Fruit fly (Drosophila melanogaster) whole organism, embryonic: ENCODE data around the gene Kmn2.

Source experiments
- Adf1 ChIP-seq: fragments of 200-800 bp; sonication (Bioruptor generic); IDR thresholded peaks from 2 replicates; pipeline ENCODE4 v1.3.6; 2022; ENCODE audit warnings: missing biosample characterization, missing genetic modification characterization
- Bgb ChIP-seq: fragments of 200-800 bp; sonication (Bioruptor generic); IDR thresholded peaks from 2 replicates; pipeline ENCODE4 v1.3.6; 2022; ENCODE audit warnings: missing biosample characterization, missing genetic modification characterization; ENCODE audit not compliant: partially characterized antibody
- CG10366 ChIP-seq: fragments of 200-800 bp; sonication (Bioruptor generic); IDR thresholded peaks from 2 replicates; pipeline ENCODE4 v1.3.6; 2022; ENCODE audit warnings: missing biosample characterization, missing genetic modification characterization
- CG10431 ChIP-seq: fragments of 200-800 bp; sonication (Bioruptor generic); optimal IDR thresholded peaks from 3 replicates; lab custom pipeline; 2018; ENCODE audit warnings: missing biosample characterization, mild to moderate bottlenecking, missing genetic modification characterization
- CG11247 ChIP-seq: fragments of 200-800 bp; sonication (Bioruptor generic); IDR thresholded peaks from 2 replicates; pipeline ENCODE4 v1.3.6; 2022; ENCODE audit warnings: missing biosample characterization, missing genetic modification characterization
- CG11696 ChIP-seq: fragments of 200-800 bp; sonication (Bioruptor generic); IDR thresholded peaks from 2 replicates; pipeline ENCODE4 v1.3.6; 2022; ENCODE audit warnings: missing biosample characterization, missing genetic modification characterization
- CG15514 ChIP-seq: fragments of 200-800 bp; sonication (Bioruptor generic); optimal IDR thresholded peaks from 3 replicates; lab custom pipeline; 2017; ENCODE audit warnings: missing biosample characterization, missing genetic modification characterization, mild to moderate bottlenecking, moderate library complexity, missing genetic modification reagents
- CG1647 ChIP-seq: fragments of 200-800 bp; sonication (Bioruptor generic); optimal IDR thresholded peaks from 3 replicates; lab custom pipeline; 2016; ENCODE audit warnings: missing biosample characterization, missing genetic modification characterization
- CG17385 ChIP-seq: fragments of 200-800 bp; sonication (Bioruptor generic); optimal IDR thresholded peaks from 3 replicates; lab custom pipeline; 2018; ENCODE audit warnings: missing biosample characterization, mild to moderate bottlenecking, missing genetic modification characterization
- CG18011 ChIP-seq: fragments of 200-800 bp; sonication (Bioruptor generic); optimal IDR thresholded peaks from 2 replicates; lab custom pipeline; 2017; ENCODE audit warnings: missing biosample characterization, missing genetic modification characterization, mild to moderate bottlenecking, moderate library complexity, missing genotype
- CG2116 ChIP-seq: fragments of 200-800 bp; sonication (Bioruptor generic); optimal IDR thresholded peaks from 3 replicates; lab custom pipeline; 2018; ENCODE audit warnings: missing biosample characterization, mild to moderate bottlenecking, missing genetic modification characterization
- CG30020 ChIP-seq: fragments of 200-800 bp; optimal IDR thresholded peaks from 2 replicates; lab custom pipeline; 2019; ENCODE audit warnings: missing biosample characterization, mild to moderate bottlenecking, missing genetic modification characterization, moderate library complexity
- CG3065 ChIP-seq: fragments of 200-800 bp; sonication (Bioruptor generic); optimal IDR thresholded peaks from 2 replicates; lab custom pipeline; 2016; ENCODE audit warnings: missing biosample characterization, missing genetic modification characterization
- CG32532 ChIP-seq: fragments of 200-800 bp; sonication (Bioruptor generic); IDR thresholded peaks from 2 replicates; pipeline ENCODE4 v1.3.6; 2022; ENCODE audit warnings: missing biosample characterization, missing genetic modification characterization
- CG3407 ChIP-seq: fragments of 200-800 bp; sonication (Bioruptor generic); optimal IDR thresholded peaks from 2 replicates; lab custom pipeline; 2018; ENCODE audit warnings: missing biosample characterization, mild to moderate bottlenecking, missing genetic modification characterization
- CG4360 ChIP-seq: fragments of 200-800 bp; sonication (Bioruptor generic); IDR thresholded peaks from 2 replicates; pipeline ENCODE4 v1.3.6; 2022; ENCODE audit warnings: missing biosample characterization, missing genetic modification characterization
- CG6254 ChIP-seq: fragments of 200-800 bp; sonication (Bioruptor generic); optimal IDR thresholded peaks from 3 replicates; lab custom pipeline; 2017; ENCODE audit warnings: mild to moderate bottlenecking, missing biosample characterization, missing genetic modification reagents, missing genetic modification characterization
- CG6765 ChIP-seq: fragments of 200-800 bp; sonication (Bioruptor generic); optimal IDR thresholded peaks from 3 replicates; lab custom pipeline; 2017; ENCODE audit warnings: missing biosample characterization, mild to moderate bottlenecking, missing genetic modification characterization
- CG7556 ChIP-seq: fragments of 200-800 bp; sonication (Bioruptor generic); optimal IDR thresholded peaks from 2 replicates; lab custom pipeline; 2017; ENCODE audit warnings: missing biosample characterization, mild to moderate bottlenecking, missing genetic modification characterization
- CG7963 ChIP-seq: fragments of 200-800 bp; sonication (Bioruptor generic); IDR thresholded peaks from 3 replicates; pipeline ENCODE4 v1.3.6; 2022; ENCODE audit warnings: missing biosample characterization, missing genetic modification characterization; ENCODE audit not compliant: partially characterized antibody
- Chrac-16 ChIP-seq: fragments of 200-800 bp; sonication (Bioruptor generic); optimal IDR thresholded peaks from 3 replicates; lab custom pipeline; 2016; ENCODE audit warnings: missing biosample characterization, missing genetic modification characterization
- D ChIP-seq, 2 experiments: fragments of 200-800 bp in 1 of 2; fragments of >200 bp in 1 of 2; sonication (Bioruptor generic) in 1 of 2; optimal IDR thresholded peaks; 2 replicates in 1 of 2; 3 replicates in 1 of 2; lab custom pipeline; 2017; ENCODE audit warnings: mild to moderate bottlenecking in 1 of 2, missing biosample characterization in 1 of 2, missing genetic modification characterization in 1 of 2, missing genetic modification reagents in 1 of 2
- Dip2 ChIP-seq: fragments of 200-800 bp; sonication (Bioruptor generic); IDR thresholded peaks from 2 replicates; pipeline ENCODE4 v1.3.6; 2022; ENCODE audit warnings: missing biosample characterization, missing genetic modification characterization
- Dip3 ChIP-seq: fragments of 200-800 bp; sonication (Bioruptor generic); optimal IDR thresholded peaks from 3 replicates; lab custom pipeline; 2016; ENCODE audit warnings: missing biosample characterization, missing genetic modification characterization
- Doc3 ChIP-seq: fragments of 200-800 bp; sonication (Bioruptor generic); IDR thresholded peaks from 3 replicates; pipeline ENCODE4 v1.3.6; 2022; ENCODE audit warnings: missing biosample characterization, missing genetic modification characterization; ENCODE audit not compliant: partially characterized antibody
- Hand ChIP-seq: fragments of 200-800 bp; sonication (Bioruptor generic); optimal IDR thresholded peaks from 2 replicates; lab custom pipeline; 2017; ENCODE audit warnings: mild to moderate bottlenecking, missing biosample characterization, missing genetic modification reagents, missing genetic modification characterization
- Hr3 ChIP-seq: fragments of 200-800 bp; sonication (Bioruptor generic); optimal IDR thresholded peaks from 3 replicates; lab custom pipeline; 2016; ENCODE audit warnings: missing biosample characterization, missing genetic modification characterization
- Mes4 ChIP-seq: fragments of 200-800 bp; sonication (Bioruptor generic); optimal IDR thresholded peaks from 2 replicates; lab custom pipeline; 2016; ENCODE audit warnings: missing biosample characterization, missing genetic modification characterization
- Neu2 ChIP-seq: fragments of 200-800 bp; sonication (Bioruptor generic); optimal IDR thresholded peaks from 3 replicates; lab custom pipeline; 2016; ENCODE audit warnings: missing biosample characterization, missing genetic modification characterization, borderline replicate concordance
- Ptx1 ChIP-seq: fragments of 200-800 bp; sonication (Bioruptor generic); IDR thresholded peaks from 2 replicates; pipeline ENCODE4 v1.3.6; 2022; ENCODE audit warnings: missing biosample characterization, missing genetic modification characterization
- Rfx ChIP-seq: fragments of 200-800 bp; sonication (Bioruptor generic); IDR thresholded peaks from 2 replicates; pipeline ENCODE4 v1.3.6; 2022; ENCODE audit warnings: missing biosample characterization, missing genetic modification characterization
- chinmo ChIP-seq: fragments of 200-800 bp; sonication (Bioruptor generic); IDR thresholded peaks from 4 replicates; pipeline ENCODE4 v1.3.6; 2022; ENCODE audit warnings: missing biosample characterization, missing genetic modification characterization; ENCODE audit not compliant: partially characterized antibody
- croc ChIP-seq: fragments of 200-800 bp; sonication (Bioruptor generic); conservative IDR thresholded peaks from 3 replicates; pipeline ENCODE4 v1.3.6; 2022; ENCODE audit warnings: missing biosample characterization, missing genetic modification characterization
- dan ChIP-seq: fragments of 200-800 bp; sonication (Bioruptor generic); IDR thresholded peaks from 2 replicates; pipeline ENCODE4 v1.3.6; 2022; ENCODE audit warnings: missing biosample characterization, missing genetic modification characterization
- dmrt99B ChIP-seq: fragments of 200-800 bp; sonication (Bioruptor generic); optimal IDR thresholded peaks from 2 replicates; lab custom pipeline; 2018; ENCODE audit warnings: missing biosample characterization, mild to moderate bottlenecking, missing genetic modification characterization, moderate library complexity
- esg ChIP-seq: fragments of 200-800 bp; sonication (Bioruptor generic); conservative IDR thresholded peaks from 2 replicates; pipeline ENCODE4 v1.3.6; 2022; ENCODE audit warnings: missing biosample characterization, missing genetic modification characterization
- fd64A ChIP-seq: fragments of 200-800 bp; sonication (Bioruptor generic); optimal IDR thresholded peaks from 3 replicates; lab custom pipeline; 2018; ENCODE audit warnings: missing biosample characterization, mild to moderate bottlenecking, missing genetic modification characterization
- fu2 ChIP-seq: fragments of 200-800 bp; sonication (Bioruptor generic); optimal IDR thresholded peaks from 2 replicates; lab custom pipeline; 2016; ENCODE audit warnings: missing biosample characterization, missing genetic modification characterization
- gro ChIP-seq: fragments of 200-800 bp; sonication (Bioruptor generic); optimal IDR thresholded peaks from 2 replicates; lab custom pipeline; 2016; ENCODE audit warnings: missing biosample characterization, missing genetic modification characterization
- hkb ChIP-seq, 2 experiments: fragments of 200-800 bp in 1 of 2; fragments of >200 bp in 1 of 2; sonication (Bioruptor generic) in 1 of 2; IDR thresholded peaks in 1 of 2; optimal IDR thresholded peaks in 1 of 2; 2 replicates each; pipeline versions ENCODE4 v1.3.6 to Lab custom; 2017 to 2022; ENCODE audit warnings: missing biosample characterization in 1 of 2, missing genetic modification characterization in 1 of 2
- pb ChIP-seq: fragments of 200-800 bp; sonication (Bioruptor generic); optimal IDR thresholded peaks from 3 replicates; lab custom pipeline; 2016; ENCODE audit warnings: missing biosample characterization, missing genetic modification characterization
- pros ChIP-seq: fragments of 200-800 bp; sonication (Bioruptor generic); optimal IDR thresholded peaks from 3 replicates; lab custom pipeline; 2019; ENCODE audit warnings: missing biosample characterization, mild to moderate bottlenecking, missing genetic modification characterization, moderate library complexity
- seq ChIP-seq: fragments of 200-800 bp; sonication (Bioruptor generic); IDR thresholded peaks from 2 replicates; pipeline ENCODE4 v1.3.6; 2022; ENCODE audit warnings: missing biosample characterization, missing genetic modification characterization
- slou ChIP-seq: fragments of 200-800 bp; sonication (Bioruptor generic); optimal IDR thresholded peaks from 3 replicates; lab custom pipeline; 2016; ENCODE audit warnings: missing biosample characterization, missing genetic modification characterization
- tap ChIP-seq: fragments of 200-800 bp; optimal IDR thresholded peaks from 3 replicates; lab custom pipeline; 2019; ENCODE audit warnings: missing biosample characterization, mild to moderate bottlenecking, missing genetic modification characterization, moderate library complexity
- tna ChIP-seq: fragments of 200-800 bp; sonication (Bioruptor generic); IDR thresholded peaks from 2 replicates; pipeline ENCODE4 v1.3.6; 2022; ENCODE audit warnings: missing biosample characterization, missing genetic modification characterization; ENCODE audit not compliant: partially characterized antibody
- tx ChIP-seq: fragments of 200-800 bp; sonication (Bioruptor generic); optimal IDR thresholded peaks from 2 replicates; lab custom pipeline; 2016; ENCODE audit warnings: missing biosample characterization, missing genetic modification characterization
- z ChIP-seq: fragments of 200-800 bp; sonication (Bioruptor generic); IDR thresholded peaks from 3 replicates; pipeline ENCODE4 v1.3.6; 2022; ENCODE audit warnings: missing biosample characterization, missing genetic modification characterization

Kmn2 gene

DNA sequence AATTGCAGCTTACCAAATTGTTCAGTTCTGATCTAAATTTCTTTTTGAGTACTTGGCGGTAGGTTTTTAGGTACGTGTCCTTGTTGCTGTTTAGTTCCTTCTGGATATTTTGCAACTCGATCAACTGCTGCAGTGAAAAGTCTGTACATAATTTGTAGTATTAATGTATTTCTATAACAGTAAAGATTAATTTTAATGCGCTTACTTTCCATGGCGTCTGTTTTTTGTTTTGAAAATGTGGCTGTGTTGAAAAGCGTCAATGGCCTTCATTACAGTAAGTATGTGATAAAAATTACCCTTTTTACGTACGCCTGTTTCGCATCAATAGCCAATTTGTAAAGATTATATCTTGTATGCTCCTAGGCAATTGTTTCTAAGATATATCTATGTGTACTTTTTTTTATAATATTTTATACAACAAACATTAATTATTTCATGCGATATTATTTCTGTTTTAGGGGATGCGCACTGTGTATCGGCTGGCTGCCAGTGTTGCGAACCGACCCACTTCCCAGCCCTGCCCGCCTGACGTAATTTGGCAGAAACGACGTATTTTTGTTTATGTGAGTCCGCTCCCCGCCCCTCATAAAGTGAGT is at the start of gene Kmn2, which contains the start of gene CG2698 (continued):
- TF ChIP-seq slou, result peak; percentile 87
- TF ChIP-seq CG7556 (GFP tag; lab: Kevin White, UChicago), result peak; percentile 94
- peak; percentile 72 for TF ChIP-seq hkb (optimal IDR thresholded peaks at IDR 0.05; lab: Kevin White, UChicago)
- TF ChIP-seq hkb (GFP tag; IDR thresholded peaks at IDR 0.05; lab: Robert Waterston, UW), result peak; percentile 97
- peak; percentile 93 for TF ChIP-seq dan (GFP tag; lab: Robert Waterston, UW)
- peak; percentile 83 for TF ChIP-seq CG4360 (GFP tag; lab: Robert Waterston, UW)
- TF ChIP-seq D (optimal IDR thresholded peaks at IDR 0.05; lab: Kevin White, UChicago), result no peak
- TF ChIP-seq D (GFP tag; optimal IDR thresholded peaks at IDR 0.05; lab: Kevin White, UChicago), result peak; percentile 91
- peak; percentile 82 for TF ChIP-seq CG18011 (GFP tag; lab: Kevin White, UChicago)
- peak; percentile 85 for TF ChIP-seq Adf1 (GFP tag; lab: Robert Waterston, UW)
- TF ChIP-seq CG10366 (GFP tag; lab: Robert Waterston, UW), result peak; percentile 98
- peak; percentile 79 for TF ChIP-seq CG3065 (GFP tag; lab: Kevin White, UChicago)
- TF ChIP-seq CG6765 (GFP tag; lab: Kevin White, UChicago), result peak; percentile 88
- TF ChIP-seq Chrac-16 (GFP tag; lab: Kevin White, UChicago), result peak; percentile 97
- TF ChIP-seq tx (GFP tag; lab: Kevin White, UChicago), result peak; percentile 73
- peak; percentile 95 for TF ChIP-seq dmrt99B (tag; lab: Kevin White, UChicago)
- peak; percentile 80 for TF ChIP-seq Dip3
- peak; percentile 98 for TF ChIP-seq esg (GFP tag; lab: Robert Waterston, UW)
- peak; percentile 98 for TF ChIP-seq CG11247 (GFP tag; lab: Robert Waterston, UW)
- TF ChIP-seq Doc3 (GFP tag; lab: Robert Waterston, UW), result 0 out of 3 replicates have a peak, but pooled peaks have one; percentile 35
- peak; percentile 90 for TF ChIP-seq CG15514
- TF ChIP-seq Dip2, result peak; percentile 67
- peak; percentile 89 for TF ChIP-seq CG3407 (GFP tag; lab: Kevin White, UChicago)
- peak; percentile 92 for TF ChIP-seq CG17385 (GFP tag; lab: Kevin White, UChicago)
- TF ChIP-seq z, result peak; percentile 69; the same call in 2 of the 3 replicates
- TF ChIP-seq chinmo (GFP tag; lab: Robert Waterston, UW), result no peak
- TF ChIP-seq Hr3, result peak; percentile 98
- no peak for TF ChIP-seq Neu2 (GFP tag; lab: Kevin White, UChicago)
- peak; percentile 79 for TF ChIP-seq CG30020 (tag; lab: Kevin White, UChicago)
- peak; percentile 88 for TF ChIP-seq Hand
- TF ChIP-seq gro, result peak; percentile 78
- peak; percentile 89 for TF ChIP-seq CG10431 (GFP tag; lab: Kevin White, UChicago)
- peak; percentile 77 for TF ChIP-seq CG2116 (GFP tag; lab: Kevin White, UChicago)
- peak; percentile 98 for TF ChIP-seq Rfx (GFP tag; lab: Robert Waterston, UW)
- peak; percentile 99 for TF ChIP-seq Ptx1 (GFP tag; lab: Robert Waterston, UW)
- TF ChIP-seq seq (GFP tag; lab: Robert Waterston, UW), result peak; percentile 97
- peak; percentile 98 for TF ChIP-seq CG32532 (GFP tag; lab: Robert Waterston, UW)
- peak; percentile 78 for TF ChIP-seq tap (tag; lab: Kevin White, UChicago)
- TF ChIP-seq fu2 (GFP tag; lab: Kevin White, UChicago), result peak; percentile 52
- TF ChIP-seq Bgb, result peak; percentile 53; the same call in 1 of the 2 replicates
- peak; percentile 79 for TF ChIP-seq CG1647 (GFP tag; lab: Kevin White, UChicago)
- no peak; the same call in 1 of the 2 replicates for TF ChIP-seq tna
- TF ChIP-seq croc, result peak; percentile 97
- TF ChIP-seq CG7963, result no peak
- peak; percentile 61 for TF ChIP-seq pb (GFP tag; lab: Kevin White, UChicago)
- TF ChIP-seq fd64A (GFP tag; lab: Kevin White, UChicago), result peak; percentile 74
- peak; percentile 61 for TF ChIP-seq Mes4
- peak; percentile 12 for TF ChIP-seq pros (GFP tag; lab: Kevin White, UChicago)
- TF ChIP-seq CG6254, result peak; percentile 92
- TF ChIP-seq CG11696 (GFP tag; lab: Robert Waterston, UW), result peak; percentile 86
